Worm (Caenorhabditis elegans): ENCODE results near the gene srx-64.

- TF ChIP-seq flt-1 (GFP tag; IDR thresholded peaks at IDR 0.05): no peak
- TF ChIP-seq ztf-23 (GFP tag; IDR thresholded peaks at IDR 0.05): no peak
- no peak for TF ChIP-seq cog-1 (tag; optimal IDR thresholded peaks at IDR 0.05)
- TF ChIP-seq tab-1 (GFP tag; IDR thresholded peaks at IDR 0.05): no peak
These were observed 50.6 kb downstream of the srx-64 start, which contains the start of gene nlp-31 for ce11 chrV:3979819-3980218.
